Fruit fly (Drosophila melanogaster): Measurements from ENCODE around the gene loj.

The loj gene

DNA sequence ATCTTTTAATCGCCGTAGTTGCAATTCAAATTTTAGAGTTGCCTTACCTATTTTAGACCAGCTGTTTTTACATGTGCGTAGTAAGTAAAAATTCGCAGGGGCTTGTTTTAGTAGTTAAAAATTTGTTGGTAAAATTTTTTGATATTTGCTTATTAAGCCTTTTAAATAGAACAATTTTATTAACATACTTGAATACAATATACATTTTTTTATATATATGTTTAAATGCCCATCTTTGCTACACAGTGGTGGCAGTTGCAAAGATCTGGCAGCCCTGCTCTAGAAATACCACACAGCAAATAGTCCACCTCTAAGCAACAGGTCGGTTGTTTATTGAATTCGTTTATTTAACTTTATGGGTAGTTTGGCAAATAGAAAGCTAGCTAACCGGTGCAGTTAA, at the start of gene loj, which contains the start of gene CG10467:
loj (plus strand) TSS at position 291 of the 400 bp plus-strand sequence.
CG10467 (minus strand) TSS at position 51 of the 400 bp plus-strand sequence.
- TF ChIP-seq noc (tag; optimal IDR thresholded peaks at IDR 0.05): peak; percentile 92

DNA sequence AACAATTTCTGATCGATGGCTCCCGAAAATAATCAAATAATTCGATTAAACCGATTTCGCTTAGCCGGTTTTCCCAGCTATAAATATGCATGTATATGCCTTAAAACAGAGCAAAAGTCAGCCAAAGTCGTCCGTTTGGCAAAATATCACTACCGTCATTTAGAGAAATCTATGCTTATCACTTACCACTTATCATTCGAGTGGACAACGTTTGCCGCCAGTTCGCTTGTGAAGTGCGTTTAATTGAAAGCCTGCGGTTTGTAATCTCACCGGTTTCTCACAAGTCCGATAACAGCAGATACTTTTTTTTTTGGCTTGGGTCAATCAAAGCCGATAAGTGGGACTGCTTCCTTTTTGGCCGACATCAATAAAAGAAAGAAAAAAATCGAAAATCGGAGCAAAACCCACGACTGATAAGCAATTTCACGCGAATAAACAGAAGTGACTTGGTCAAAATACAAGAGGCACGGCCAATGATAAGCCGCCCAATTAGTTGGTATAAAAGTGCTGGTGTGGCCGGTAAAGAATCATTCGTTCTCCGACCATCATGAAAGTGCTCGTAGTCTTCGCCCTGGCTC, 44.5 kb upstream of the loj start, which contains the start of gene Jon65Aiii:
Jon65Aiii (plus strand) TSS at position 528 of the 578 bp plus-strand sequence.
- TF ChIP-seq noc (tag; optimal IDR thresholded peaks at IDR 0.05): peak; percentile 74

DNA sequence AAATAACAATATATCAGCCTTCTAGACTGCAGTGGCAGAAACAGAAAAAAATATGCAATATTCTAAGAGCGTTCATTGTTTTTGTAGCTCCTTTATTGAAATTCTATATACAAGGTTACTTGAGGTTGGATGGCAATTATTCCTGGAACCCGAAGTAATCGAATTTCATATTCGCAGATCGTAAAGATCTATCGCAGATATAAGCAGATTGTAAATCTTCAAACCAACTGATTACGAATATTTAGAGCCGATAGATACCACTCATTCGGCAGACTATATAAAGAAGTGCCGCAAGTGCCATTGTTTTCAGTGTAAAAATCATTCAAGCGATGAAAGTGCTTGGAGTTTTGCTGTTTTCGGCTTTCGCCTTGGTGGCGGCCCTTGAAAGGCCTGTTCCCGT, 42.8 kb upstream of the loj start, which contains the start of gene Jon65Aii:
Jon65Aii (plus strand) TSS at position 301 of the 400 bp plus-strand sequence.
- peak; percentile 5 for TF ChIP-seq noc (tag; optimal IDR thresholded peaks at IDR 0.05)

DNA sequence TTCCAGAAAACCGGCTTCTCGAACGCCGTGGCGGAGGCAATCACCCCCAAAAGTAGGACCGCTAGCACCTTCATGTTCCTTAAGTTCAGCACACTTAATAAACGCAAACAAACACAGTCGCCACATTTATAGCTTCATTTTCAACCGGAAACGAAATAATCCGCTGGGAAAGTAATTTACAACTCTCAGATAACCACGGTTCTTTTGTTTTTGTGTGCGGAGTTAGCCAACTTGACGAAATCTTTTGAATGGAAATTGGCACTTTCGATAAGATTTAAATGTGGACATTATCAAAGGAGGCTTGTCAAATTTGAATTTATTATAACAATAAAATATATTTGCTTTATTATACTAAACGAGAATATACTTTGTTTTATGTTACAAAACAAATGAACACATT, 40.4 kb upstream of the loj start, which contains the start of gene Jon65Ai:
Jon65Ai (minus strand) TSS at position 101 of the 400 bp plus-strand sequence.
- TF ChIP-seq noc (tag; optimal IDR thresholded peaks at IDR 0.05): peak; percentile 29

DNA sequence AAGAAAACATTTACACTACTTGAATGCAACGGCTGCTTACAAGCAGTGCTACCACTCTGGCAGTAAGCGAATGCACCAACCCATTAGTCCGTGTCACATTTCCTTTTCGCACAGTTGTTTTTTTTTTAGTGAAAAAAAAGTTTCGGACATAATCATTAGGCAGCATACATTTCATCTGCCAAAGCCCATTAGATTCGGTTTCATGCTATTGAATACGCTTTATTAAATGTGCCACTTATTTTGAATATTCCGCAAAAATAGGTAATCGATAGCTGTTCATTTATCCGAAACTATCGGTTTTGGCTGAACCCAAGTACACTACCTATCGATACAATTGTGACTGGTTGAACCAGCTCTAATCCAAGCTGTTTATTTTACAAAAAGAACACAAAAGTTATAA, 40.0 kb upstream of the loj start, which contains the start of gene tant:
tant (plus strand) TSS at position 334 of the 400 bp plus-strand sequence.
- TF ChIP-seq noc (tag; optimal IDR thresholded peaks at IDR 0.05): no peak

DNA sequence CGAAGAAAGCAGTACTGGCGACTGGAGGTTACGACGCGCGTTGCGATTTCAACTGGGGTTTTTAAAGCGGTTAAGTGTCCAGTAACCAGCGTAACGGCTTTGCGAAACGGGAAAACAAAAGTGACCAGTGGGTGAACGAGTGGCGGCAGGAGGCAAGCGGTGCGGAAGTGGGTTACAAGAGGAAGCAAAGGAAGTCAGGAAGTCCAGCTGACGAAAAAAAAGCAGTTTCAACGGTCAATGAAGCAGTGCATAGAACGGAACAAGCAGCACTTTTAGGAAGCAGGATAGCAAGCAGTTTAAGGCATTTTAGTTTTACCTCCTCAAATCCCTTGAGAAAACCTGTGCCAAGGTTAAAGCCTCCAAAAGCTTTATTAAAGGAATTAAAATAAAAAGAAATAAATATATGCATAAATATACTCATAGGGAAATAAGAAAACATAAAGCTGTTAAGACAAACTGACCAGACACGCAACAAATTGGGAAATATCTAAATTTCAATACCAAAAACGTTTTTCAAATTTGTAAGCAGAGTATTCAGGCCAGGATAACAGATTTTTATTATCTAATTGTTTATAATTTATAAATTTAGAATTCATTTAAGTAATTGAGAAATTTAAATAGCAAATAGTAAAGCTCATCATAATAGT, 35.6 kb upstream of the loj start, which contains the start of gene CG6592:
CG6592 (plus strand) TSS at position 597 of the 647 bp plus-strand sequence.
- TF ChIP-seq noc (tag; optimal IDR thresholded peaks at IDR 0.05): no peak

DNA sequence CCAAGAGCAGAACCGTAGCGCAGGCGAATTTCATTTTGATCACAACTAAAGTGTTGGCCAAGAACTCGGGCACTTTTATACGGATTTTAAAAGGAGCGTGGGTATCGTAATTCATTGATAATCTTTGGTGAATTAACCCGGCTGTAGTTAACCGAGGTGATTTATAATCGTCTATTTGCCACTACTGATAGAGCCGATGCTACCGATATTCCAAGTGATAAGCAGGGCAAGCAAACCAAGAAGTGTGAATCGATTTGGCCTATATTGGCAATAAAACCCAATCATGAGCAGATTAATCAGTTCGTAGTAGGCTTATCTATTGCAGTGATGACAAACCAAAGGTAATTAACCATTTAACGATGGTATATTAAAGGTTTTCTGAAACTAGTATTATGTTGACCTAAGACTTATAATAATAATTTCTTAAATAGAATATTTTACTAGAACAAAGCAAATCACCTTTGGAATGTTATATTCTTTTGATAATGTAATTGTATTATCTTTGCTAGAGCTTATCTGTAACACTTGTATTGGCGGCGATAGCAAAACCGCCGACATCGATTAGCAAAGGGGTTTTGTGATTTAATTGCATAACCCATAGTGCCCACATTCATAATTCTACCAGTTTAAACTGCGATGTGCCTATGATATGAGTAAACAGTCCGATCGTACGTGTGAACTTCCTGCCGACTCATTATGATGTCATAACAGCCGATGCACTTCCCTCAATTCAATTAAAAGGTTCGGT, 31.8 kb upstream of the loj start, which contains the start of gene CG10472:
CG10472 (minus strand) TSS at position 51 of the 748 bp plus-strand sequence.
- peak; percentile 24 for TF ChIP-seq noc (tag; optimal IDR thresholded peaks at IDR 0.05)

DNA sequence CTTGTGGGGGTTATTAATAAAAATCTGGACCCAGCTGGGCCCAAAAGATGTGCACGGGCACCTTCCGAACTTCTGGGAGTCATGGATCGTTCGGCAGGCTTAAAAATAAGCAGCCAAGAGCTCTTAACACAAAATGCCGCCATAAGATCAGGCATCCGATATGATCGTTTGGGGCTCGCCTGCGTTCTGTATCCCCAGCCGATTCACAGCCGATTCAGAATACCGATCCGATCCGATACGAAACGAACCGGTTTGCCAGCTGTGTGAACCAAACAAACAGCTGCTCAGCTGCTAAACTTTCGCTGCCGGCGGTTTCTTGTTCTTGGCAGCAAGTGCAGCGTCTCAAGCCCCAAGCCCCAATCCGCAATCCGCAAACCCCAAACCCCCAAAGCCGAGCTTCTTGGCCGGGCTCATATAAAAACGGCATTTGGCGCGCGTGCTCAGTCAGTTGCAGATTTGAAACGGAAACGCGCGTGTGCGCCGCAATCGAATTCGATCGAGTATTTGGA, 28.9 kb upstream of the loj start, which contains the start of gene CG42269:
CG42269 (plus strand) TSS at position 416 of the 509 bp plus-strand sequence.
- TF ChIP-seq noc (tag; optimal IDR thresholded peaks at IDR 0.05): no peak

DNA sequence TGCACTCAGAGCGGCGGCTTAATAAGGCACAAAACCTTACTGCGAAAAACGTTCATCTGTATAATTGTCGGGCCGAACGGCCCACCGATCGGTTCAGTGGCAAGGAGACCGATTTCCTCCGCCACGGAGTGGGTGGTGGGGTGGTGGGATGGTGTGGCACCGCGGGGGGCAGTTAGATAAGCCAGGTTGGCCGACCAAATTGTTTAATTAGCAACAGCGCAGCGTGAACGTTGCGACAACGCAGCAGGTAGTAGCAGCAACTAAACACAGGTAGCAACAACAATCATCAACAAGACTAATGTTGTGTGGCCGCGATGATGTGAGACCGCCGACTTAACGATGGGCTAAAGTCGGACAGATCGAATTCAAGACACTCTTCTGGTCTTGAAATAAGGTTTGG, 26.6 kb upstream of the loj start:
- no peak for TF ChIP-seq noc (tag; optimal IDR thresholded peaks at IDR 0.05)

DNA sequence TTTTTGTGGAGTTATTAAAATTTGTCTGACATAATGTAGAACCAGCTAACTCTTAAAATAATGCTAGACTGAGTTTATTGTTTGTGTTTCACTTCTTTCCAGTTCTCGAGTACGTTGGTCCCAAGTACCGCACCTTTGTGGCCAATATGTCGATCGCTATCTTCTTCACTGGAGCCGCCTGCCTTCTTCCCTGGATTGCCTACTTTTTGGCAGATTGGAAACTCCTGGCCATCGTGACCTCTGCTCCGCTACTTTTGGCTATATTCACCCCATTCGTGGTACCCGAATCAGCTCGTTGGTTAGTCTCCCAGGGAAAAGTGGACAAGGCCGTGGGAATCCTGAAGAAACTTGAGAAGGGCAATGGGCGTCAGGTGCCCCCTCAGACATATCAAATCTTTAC, 24.7 kb upstream of the loj start:
- TF ChIP-seq noc (tag; optimal IDR thresholded peaks at IDR 0.05): no peak

DNA sequence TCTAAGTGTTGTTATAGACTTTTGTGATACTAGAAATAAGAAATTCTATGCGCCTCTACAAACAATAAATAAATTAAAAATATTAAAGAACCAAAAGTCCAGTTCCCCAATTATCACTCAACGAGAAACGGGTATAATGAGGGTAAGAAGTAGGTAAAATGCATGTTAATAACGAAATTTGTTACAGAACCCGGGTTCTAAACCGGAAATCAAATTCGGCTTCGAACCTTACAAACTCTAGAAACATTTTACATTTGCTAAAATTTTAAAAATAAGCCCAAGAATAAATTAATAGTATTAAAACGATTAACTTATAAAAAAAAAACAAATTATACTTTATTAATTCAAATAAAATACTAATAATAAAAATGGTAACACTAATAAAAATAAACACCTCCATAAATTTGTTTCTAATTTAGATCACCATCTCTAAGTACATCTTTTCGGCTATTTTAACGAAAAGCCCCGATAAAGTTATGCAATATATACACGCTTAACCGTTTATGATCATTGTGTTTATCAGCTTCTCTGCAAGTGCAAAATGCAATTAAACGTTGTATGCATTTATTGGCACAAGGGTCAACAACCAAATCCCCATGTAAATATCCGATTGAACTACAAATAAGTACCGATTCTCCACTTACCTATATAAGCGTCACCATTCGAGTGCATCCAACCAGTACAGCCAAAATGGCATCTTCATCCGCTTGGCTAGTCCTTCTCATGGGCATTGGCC, 23.2 kb upstream of the loj start, which contains the start of gene CG6602:
CG6602 (plus strand) TSS at position 686 of the 736 bp plus-strand sequence.
- no peak for TF ChIP-seq noc (tag; optimal IDR thresholded peaks at IDR 0.05)

DNA sequence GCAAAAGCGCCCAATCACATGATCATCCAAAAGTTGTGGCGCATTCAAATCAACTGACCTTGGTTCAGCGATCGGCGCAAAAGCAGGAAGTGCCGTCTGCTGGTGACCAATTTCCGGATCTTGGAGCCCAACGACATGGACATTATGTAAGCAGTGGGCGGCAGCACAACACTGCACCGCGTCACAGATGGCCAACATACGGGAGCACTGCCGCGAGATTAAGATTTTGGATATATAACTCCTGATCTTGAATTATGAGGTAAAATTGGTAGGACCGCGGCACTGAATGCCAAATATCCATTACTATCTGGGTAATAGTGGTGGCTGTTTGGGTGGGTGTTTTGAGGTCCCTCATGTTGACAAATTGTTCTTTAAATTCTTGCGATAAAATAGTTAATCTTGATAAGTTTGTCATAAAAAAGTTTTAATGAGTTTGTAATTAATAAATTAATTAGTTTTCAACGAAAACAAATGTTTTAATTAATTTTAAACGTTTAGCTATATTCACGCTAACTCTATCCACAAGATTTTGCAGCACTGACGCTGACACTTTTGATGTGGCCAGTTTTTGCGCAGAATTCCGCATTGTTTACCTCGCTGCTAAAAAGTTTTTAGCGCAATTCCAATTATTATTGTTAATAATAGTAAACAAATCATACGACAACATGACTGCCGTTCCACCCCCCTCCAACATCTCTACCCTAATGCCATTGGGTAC, 19.7 kb upstream of the loj start, which contains the start of the genes CG13295 and CG6610:
CG13295 (minus strand) TSS at position 271 of the 718 bp plus-strand sequence.
CG6610 (plus strand) TSS at position 562 of the 718 bp plus-strand sequence.
- peak; percentile 60 for TF ChIP-seq noc (tag; optimal IDR thresholded peaks at IDR 0.05)

DNA sequence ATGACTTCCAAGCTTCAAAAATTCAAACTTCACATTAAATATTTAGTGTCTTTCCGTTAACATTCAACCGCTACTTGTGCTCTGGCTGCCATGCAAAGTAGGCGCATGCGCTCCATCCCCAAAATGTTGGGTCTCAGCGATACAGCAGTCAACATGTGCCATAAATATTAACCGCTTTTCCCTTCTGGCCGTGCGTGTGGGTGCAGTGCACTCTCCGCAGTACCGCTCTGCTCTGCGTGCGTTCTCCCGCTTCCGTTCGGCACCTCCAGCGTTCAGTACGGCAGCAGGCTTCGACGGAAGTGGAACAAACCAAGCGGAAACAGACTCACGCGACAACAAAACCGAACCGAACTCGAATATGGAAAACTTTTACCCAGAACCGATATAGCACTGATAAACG, 18.4 kb upstream of the loj start, which contains the start of gene ssp6:
ssp6 (plus strand) TSS at position 294 of the 400 bp plus-strand sequence.
- TF ChIP-seq noc (tag; optimal IDR thresholded peaks at IDR 0.05): no peak

DNA sequence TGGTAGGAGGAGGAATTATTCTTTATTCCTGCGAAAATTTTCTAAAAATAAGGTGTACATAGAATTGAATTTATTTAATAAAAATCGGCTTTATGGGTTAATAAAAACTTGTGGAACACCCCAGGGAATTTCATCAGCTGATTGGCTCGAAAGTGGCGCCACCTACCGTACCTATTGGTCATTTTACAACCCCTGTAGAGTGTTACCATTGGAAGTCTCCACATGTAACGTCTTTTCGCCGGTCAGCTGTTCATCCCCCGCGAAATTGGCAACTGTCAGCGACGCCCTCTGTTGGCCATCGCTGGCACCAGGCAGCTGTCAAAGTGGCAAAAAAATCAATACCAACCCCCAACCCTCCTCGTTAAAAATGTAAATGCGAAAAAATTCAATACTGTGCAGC, 12.2 kb upstream of the loj start, which contains the start of gene CG13293:
CG13293 (plus strand) TSS at position 323 of the 400 bp plus-strand sequence.
- no peak for TF ChIP-seq noc (tag; optimal IDR thresholded peaks at IDR 0.05)

Data from whole organism, larva.